Worm (Caenorhabditis elegans) whole organism, midembryonic: ENCODE results near the gene pkhm-2.

Source experiments
- T22C8.4 ChIP-seq: fragments of 200-800 bp; sonication (Bioruptor generic); IDR thresholded peaks from 2 replicates; pipeline ENCODE4 v1.3.6; 2022; ENCODE audit warnings: missing genetic modification characterization, missing compliant biosample characterization
- cog-1 ChIP-seq: sonication (generic microtip); optimal IDR thresholded peaks from 2 replicates; lab custom pipeline; 2016; ENCODE audit warnings: missing genetic modification characterization, missing compliant biosample characterization
- flt-1 ChIP-seq: fragments of 200-800 bp; sonication (Bioruptor generic); IDR thresholded peaks from 2 replicates; pipeline ENCODE4 v1.3.6; 2022; ENCODE audit warnings: missing genetic modification characterization, missing compliant biosample characterization
- klf-2 ChIP-seq: fragments of 200-800 bp; sonication (Bioruptor generic); conservative IDR thresholded peaks from 2 replicates; pipeline ENCODE4 v1.3.6; 2022; ENCODE audit warnings: missing genetic modification reagents, missing genetic modification characterization, missing compliant biosample characterization
- ref-1 ChIP-seq: fragments of 200-800 bp; sonication (Bioruptor generic); conservative IDR thresholded peaks from 2 replicates; pipeline ENCODE4 v1.3.6; 2022; ENCODE audit warnings: missing genetic modification reagents, missing genetic modification characterization, missing compliant biosample characterization
- ztf-23 ChIP-seq: fragments of 200-800 bp; sonication (Bioruptor generic); IDR thresholded peaks from 2 replicates; pipeline ENCODE4 v1.3.6; 2022; ENCODE audit warnings: missing genetic modification reagents, missing genetic modification characterization, missing compliant biosample characterization
- ztf-29 ChIP-seq: fragments of 200-800 bp; sonication (Bioruptor generic); IDR thresholded peaks from 2 replicates; pipeline ENCODE4 v1.3.6; 2022; ENCODE audit warnings: missing genetic modification reagents, missing genetic modification characterization, missing compliant biosample characterization

DNA sequence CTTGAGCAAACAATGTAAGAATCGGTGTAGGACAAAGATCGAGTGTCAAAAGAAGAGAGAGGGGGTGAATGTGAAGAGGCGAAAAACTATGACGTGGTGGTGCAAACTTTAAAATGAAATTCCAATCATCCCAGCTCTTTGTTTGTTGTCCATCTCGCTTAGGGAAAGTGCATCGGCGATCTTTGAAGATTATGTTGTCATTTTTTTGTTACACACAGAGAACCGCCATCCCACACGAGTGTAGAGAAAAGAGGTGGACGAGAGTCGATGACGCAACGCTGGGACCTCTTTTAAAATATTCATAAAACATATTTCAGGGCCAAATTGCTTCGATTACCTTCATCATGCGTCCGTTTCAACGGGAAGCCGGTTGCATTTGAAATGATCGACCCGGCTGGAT, 10.1 kb upstream of the pkhm-2 start:
- TF ChIP-seq flt-1 (GFP tag; lab: Robert Waterston, UW) (no peak), cog-1 (tag; lab: Kevin White, UChicago) (no peak), ref-1 (GFP tag; lab: Robert Waterston, UW) (no peak), klf-2 (GFP tag; lab: Robert Waterston, UW) (no peak), ztf-29 (no peak), T22C8.4 (no peak), ztf-23 (GFP tag; lab: Robert Waterston, UW) (no peak)
